Comparison of ENCODE assay signal across 3 worm cellular contexts in genomic region chrX:11484027-11484426, ce11.
TF ChIP-seq lines count a peak whose summit lies in the region.

No protein-coding gene starts in this region.

TF ChIP-seq in whole organism, L1 larva, 84 proteins besides CTCF, POLR2A, EP300 and RAD21:
- TF ChIP-seq lin-14 (GFP tag; optimal IDR thresholded peaks at IDR 0.05; lab: Kevin White, UChicago) (no peak), tbx-2 (tag; optimal IDR thresholded peaks at IDR 0.05; lab: Kevin White, UChicago) (peak; percentile 8), lin-13 (GFP tag; optimal IDR thresholded peaks at IDR 0.05; lab: Kevin White, UChicago) (no peak), hlh-4 (tag; optimal IDR thresholded peaks at IDR 0.05; lab: Kevin White, UChicago) (no peak), efl-3 (GFP tag; optimal IDR thresholded peaks at IDR 0.05; lab: Kevin White, UChicago) (no peak)

TF ChIP-seq in whole organism, L4 larva, 104 proteins besides CTCF, POLR2A, EP300 and RAD21:
- TF ChIP-seq ama-1 (optimal IDR thresholded peaks at IDR 0.05; lab: Kevin White, UChicago), result peak; percentile 8
- TF ChIP-seq aha-1 (tag; lab: Kevin White, UChicago), result peak; percentile 86
- peak in 1 of 2 experiments; percentile 77 for TF ChIP-seq unc-62 (GFP tag; optimal IDR thresholded peaks at IDR 0.05 in 1 of 2; lab: Kevin White, UChicago)
- no peak for TF ChIP-seq unc-62 (tag; optimal IDR thresholded peaks at IDR 0.05; lab: Kevin White, UChicago)
- no peak for TF ChIP-seq mdt-29 (GFP tag; IDR thresholded peaks at IDR 0.05; lab: Robert Waterston, UW)
TF ChIP-seq in whole organism, L4 larva: peak in this region for 3.

TF ChIP-seq in whole organism, mixed stage, embryonic, 35 proteins besides CTCF, POLR2A, EP300 and RAD21:
- no peak for TF ChIP-seq elt-1 (tag; optimal IDR thresholded peaks at IDR 0.05; lab: Kevin White, UChicago; ENCODE audit: borderline replicate concordance, insufficient read depth)
- TF ChIP-seq ces-1 (GFP tag; optimal IDR thresholded peaks at IDR 0.05; lab: Kevin White, UChicago), result peak; percentile 4
- TF ChIP-seq ham-2 (GFP tag; optimal IDR thresholded peaks at IDR 0.05; lab: Kevin White, UChicago), result no peak
- TF ChIP-seq ceh-83 (GFP tag; optimal IDR thresholded peaks at IDR 0.05; lab: Kevin White, UChicago), result no peak
- no peak for TF ChIP-seq ztf-11 (tag; optimal IDR thresholded peaks at IDR 0.05; lab: Kevin White, UChicago)
TF ChIP-seq in whole organism, mixed stage, embryonic: peak in this region for 1.

Comparison
In these comparisons a context has a peak if more than half of its experiments do, and no peak if none do; other contexts are left out.
1. Of the 29 proteins assayed by ChIP-seq in both whole organism, L4 larva and whole organism, L1 larva: peak only in whole organism, L4 larva: aha-1 and ama-1; only in whole organism, L1 larva: none; in both: none; in neither: 26; mixed calls (peak in some experiments, not most) for 1.